Fruit fly (Drosophila melanogaster) whole organism, embryonic: ENCODE data around the gene CG42671.
A peak's percentile ranks its signal among the peaks of the same experiment; 100 is the strongest.

Experiments used
- Ada2b ChIP-seq: fragments of 200-800 bp; sonication (Bioruptor generic); IDR thresholded peaks from 2 replicates; pipeline ENCODE4 v1.3.6; 2022; ENCODE audit warnings: missing biosample characterization, missing genetic modification characterization
- Awh ChIP-seq: fragments of 200-800 bp; sonication (Bioruptor generic); IDR thresholded peaks from 2 replicates; pipeline ENCODE4, ENCODE4 v1.3.6; 2022; ENCODE audit warnings: missing biosample characterization, missing genetic modification characterization
- CG10321 ChIP-seq: fragments of 200-800 bp; sonication (Bioruptor generic); IDR thresholded peaks from 2 replicates; pipeline ENCODE4 v1.3.6; 2022; ENCODE audit warnings: missing biosample characterization, missing genetic modification characterization
- CG10462 ChIP-seq: fragments of 200-800 bp; sonication (Bioruptor generic); optimal IDR thresholded peaks from 2 replicates; lab custom pipeline; 2016; ENCODE audit warnings: missing biosample characterization, missing genetic modification characterization
- CG11093 ChIP-seq: fragments of 200-800 bp; sonication (Bioruptor generic); IDR thresholded peaks from 3 replicates; pipeline ENCODE4 v1.3.6; 2022; ENCODE audit warnings: missing biosample characterization, missing genetic modification characterization
- CG12299 ChIP-seq: fragments of 200-800 bp; sonication (Bioruptor generic); optimal IDR thresholded peaks from 2 replicates; lab custom pipeline; 2018; ENCODE audit warnings: missing biosample characterization, mild to moderate bottlenecking, missing genetic modification characterization
- CG13123 ChIP-seq: fragments of 200-800 bp; sonication (Bioruptor generic); optimal IDR thresholded peaks from 2 replicates; lab custom pipeline; 2016; ENCODE audit warnings: missing biosample characterization, missing genetic modification characterization
- CG14050 ChIP-seq: fragments of 200-800 bp; sonication (Bioruptor generic); IDR thresholded peaks from 3 replicates; pipeline ENCODE4 v1.3.6; 2022; ENCODE audit warnings: missing biosample characterization, missing genetic modification characterization
- CG14667 ChIP-seq: fragments of 200-800 bp; sonication (Bioruptor generic); IDR thresholded peaks from 2 replicates; pipeline ENCODE4 v1.3.6; 2022; ENCODE audit warnings: missing biosample characterization, missing genetic modification characterization
- CG15011 ChIP-seq: fragments of 200-800 bp; sonication (Bioruptor generic); optimal IDR thresholded peaks from 3 replicates; lab custom pipeline; 2018; ENCODE audit warnings: missing biosample characterization, mild to moderate bottlenecking, missing genetic modification characterization
- CG18262 ChIP-seq: fragments of 200-800 bp; optimal IDR thresholded peaks from 3 replicates; lab custom pipeline; 2019; ENCODE audit warnings: missing biosample characterization, mild to moderate bottlenecking, missing genetic modification characterization, moderate library complexity
- CG31365 ChIP-seq: fragments of 200-800 bp; sonication (Bioruptor generic); optimal IDR thresholded peaks from 2 replicates; lab custom pipeline; 2018; ENCODE audit warnings: missing biosample characterization, mild to moderate bottlenecking, missing genetic modification characterization
- CG31388 ChIP-seq: fragments of 200-800 bp; sonication (Bioruptor generic); optimal IDR thresholded peaks from 2 replicates; lab custom pipeline; 2016; ENCODE audit warnings: missing biosample characterization, missing genetic modification characterization
- CG33213 ChIP-seq: fragments of 200-800 bp; sonication (Bioruptor generic); optimal IDR thresholded peaks from 3 replicates; lab custom pipeline; 2016; ENCODE audit warnings: missing biosample characterization, missing genetic modification characterization
- CG5953 ChIP-seq: fragments of 200-800 bp; sonication (Bioruptor generic); IDR thresholded peaks from 2 replicates; pipeline ENCODE4 v1.3.6; 2022; ENCODE audit warnings: missing biosample characterization, missing genetic modification characterization
- CG7556 ChIP-seq: fragments of 200-800 bp; sonication (Bioruptor generic); optimal IDR thresholded peaks from 2 replicates; lab custom pipeline; 2017; ENCODE audit warnings: missing biosample characterization, mild to moderate bottlenecking, missing genetic modification characterization
- CG8290 ChIP-seq, 3 experiments: fragments of 200-800 bp; sonication (Bioruptor generic); optimal IDR thresholded peaks; 2 replicates each; lab custom pipeline; 2016 to 2019; ENCODE audit warnings: missing biosample characterization in 3 of 3, missing genetic modification characterization in 3 of 3, mild to moderate bottlenecking in 2 of 3, moderate library complexity in 1 of 3
- CG9609 ChIP-seq: fragments of 200-800 bp; sonication (Bioruptor generic); optimal IDR thresholded peaks from 3 replicates; lab custom pipeline; 2016; ENCODE audit warnings: missing biosample characterization, missing genetic modification characterization
- Ets65A ChIP-seq: fragments of 200-800 bp; sonication (Bioruptor generic); peaks from one replicate; lab custom pipeline; 2016; ENCODE audit warnings: missing biosample characterization, missing genetic modification characterization
- Hmx ChIP-seq: fragments of 200-800 bp; sonication (Bioruptor generic); optimal IDR thresholded peaks from 2 replicates; lab custom pipeline; 2016; ENCODE audit warnings: missing biosample characterization, missing genetic modification characterization
- Lim3 ChIP-seq: fragments of 200-800 bp; sonication (Bioruptor generic); IDR thresholded peaks from 2 replicates; pipeline ENCODE4 v1.3.6; 2022; ENCODE audit warnings: missing biosample characterization, missing genetic modification characterization
- NC2β ChIP-seq: fragments of 200-800 bp; sonication (Bioruptor generic); optimal IDR thresholded peaks from 2 replicates; lab custom pipeline; 2016; ENCODE audit warnings: missing biosample characterization, missing genetic modification characterization
- Nf-YA ChIP-seq: fragments of 200-800 bp; sonication (Bioruptor generic); IDR thresholded peaks from 2 replicates; pipeline ENCODE4 v1.3.6; 2022; ENCODE audit warnings: missing biosample characterization, missing genetic modification characterization
- Ptx1 ChIP-seq: fragments of 200-800 bp; sonication (Bioruptor generic); IDR thresholded peaks from 2 replicates; pipeline ENCODE4 v1.3.6; 2022; ENCODE audit warnings: missing biosample characterization, missing genetic modification characterization
- Rfx ChIP-seq: fragments of 200-800 bp; sonication (Bioruptor generic); IDR thresholded peaks from 2 replicates; pipeline ENCODE4 v1.3.6; 2022; ENCODE audit warnings: missing biosample characterization, missing genetic modification characterization
- Sry-δ ChIP-seq: fragments of 200-800 bp; sonication (Bioruptor generic); optimal IDR thresholded peaks from 2 replicates; lab custom pipeline; 2016; ENCODE audit warnings: missing biosample characterization, missing genetic modification characterization
- abd-A ChIP-seq: fragments of 200-800 bp; sonication (Bioruptor generic); optimal IDR thresholded peaks from 3 replicates; lab custom pipeline; 2019; ENCODE audit warnings: missing biosample characterization, mild to moderate bottlenecking, missing genetic modification characterization, moderate library complexity
- bigmax ChIP-seq: fragments of 200-800 bp; sonication (Bioruptor generic); optimal IDR thresholded peaks from 2 replicates; lab custom pipeline; 2018; ENCODE audit warnings: missing biosample characterization, mild to moderate bottlenecking, missing genetic modification characterization
- cato ChIP-seq: fragments of 200-800 bp; sonication (Bioruptor generic); optimal IDR thresholded peaks from 2 replicates; lab custom pipeline; 2016; ENCODE audit warnings: missing biosample characterization, missing genetic modification characterization, borderline replicate concordance
- exex ChIP-seq: fragments of 200-800 bp; sonication (Bioruptor generic); optimal IDR thresholded peaks from 4 replicates; lab custom pipeline; 2018; ENCODE audit warnings: missing biosample characterization, mild to moderate bottlenecking, missing genetic modification characterization, moderate library complexity
- grau ChIP-seq: fragments of 200-800 bp; optimal IDR thresholded peaks from 3 replicates; lab custom pipeline; 2019; ENCODE audit warnings: missing biosample characterization, mild to moderate bottlenecking, missing genetic modification characterization, moderate library complexity
- h ChIP-seq: fragments of >200 bp; optimal IDR thresholded peaks from 2 replicates; lab custom pipeline; 2017
- ham ChIP-seq: fragments of 200-800 bp; sonication (Bioruptor generic); IDR thresholded peaks from 2 replicates; pipeline ENCODE4 v1.3.6; 2022; ENCODE audit warnings: missing biosample characterization, missing genetic modification characterization
- jumu ChIP-seq: fragments of 200-800 bp; sonication (Bioruptor generic); optimal IDR thresholded peaks from 3 replicates; lab custom pipeline; 2016; ENCODE audit warnings: missing biosample characterization, missing genetic modification characterization
- lmd ChIP-seq: fragments of 200-800 bp; sonication (Bioruptor generic); IDR thresholded peaks from 2 replicates; pipeline ENCODE4 v1.3.6; 2022; ENCODE audit warnings: missing biosample characterization, missing genetic modification characterization
- peb ChIP-seq: fragments of 200-800 bp; sonication (Bioruptor generic); IDR thresholded peaks from 2 replicates; pipeline ENCODE4 v1.3.6; 2022; ENCODE audit warnings: missing biosample characterization, missing genetic modification characterization
- repo ChIP-seq: fragments of 200-800 bp; sonication (Bioruptor generic); optimal IDR thresholded peaks from 2 replicates; lab custom pipeline; 2016; ENCODE audit warnings: missing biosample characterization, missing genetic modification characterization
- ro ChIP-seq: fragments of 200-800 bp; sonication (Bioruptor generic); IDR thresholded peaks from 2 replicates; pipeline ENCODE4 v1.3.6; 2022; ENCODE audit warnings: missing biosample characterization, missing genetic modification characterization
- sens-2 ChIP-seq: fragments of 200-800 bp; sonication (Bioruptor generic); IDR thresholded peaks from 2 replicates; pipeline ENCODE4 v1.3.6; 2022; ENCODE audit warnings: missing biosample characterization, missing genetic modification characterization
- sisA ChIP-seq: fragments of 200-800 bp; sonication (Bioruptor generic); IDR thresholded peaks from 2 replicates; pipeline ENCODE4 v1.3.6; 2022; ENCODE audit warnings: missing biosample characterization, missing genetic modification characterization
- sob ChIP-seq: fragments of 200-800 bp; sonication (Bioruptor generic); IDR thresholded peaks from 2 replicates; pipeline ENCODE4 v1.3.6; 2022; ENCODE audit warnings: missing biosample characterization, missing genetic modification characterization
- unpg ChIP-seq: fragments of 200-800 bp; sonication (Bioruptor generic); optimal IDR thresholded peaks from 3 replicates; lab custom pipeline; 2018; ENCODE audit warnings: missing biosample characterization, mild to moderate bottlenecking, missing genetic modification characterization, moderate library complexity
- vvl ChIP-seq: fragments of 200-800 bp; sonication (Bioruptor generic); IDR thresholded peaks from 2 replicates; pipeline ENCODE4 v1.3.6; 2022; ENCODE audit warnings: missing biosample characterization, missing genetic modification characterization
- zf30C ChIP-seq: fragments of 200-800 bp; sonication (Bioruptor generic); optimal IDR thresholded peaks from 3 replicates; lab custom pipeline; 2018; ENCODE audit warnings: missing biosample characterization, mild to moderate bottlenecking, missing genetic modification characterization

Gene CG42671

dm6 chr3L:11262159-11262558 lies 47.9 kb downstream of the CG42671 start (continued):
- TF ChIP-seq exex (tag; lab: Kevin White, UChicago) (no peak), Ptx1 (GFP tag; lab: Robert Waterston, UW) (peak; percentile 32; the same call in 1 of the 2 replicates), unpg (GFP tag; lab: Kevin White, UChicago) (no peak), Rfx (GFP tag; lab: Robert Waterston, UW) (peak; percentile 12; the same call in 1 of the 2 replicates), CG7556 (GFP tag; lab: Kevin White, UChicago) (no peak), CG18262 (tag; lab: Kevin White, UChicago) (no peak), CG14050 (GFP tag; lab: Robert Waterston, UW) (no peak), CG12299 (tag; lab: Kevin White, UChicago) (no peak), CG31388 (GFP tag; lab: Kevin White, UChicago) (no peak), sens-2 (GFP tag; lab: Robert Waterston, UW) (no peak), sob (GFP tag; lab: Robert Waterston, UW) (0 out of 2 replicates have a peak, but pooled peaks have one; percentile 7), lmd (GFP tag; lab: Robert Waterston, UW) (peak; percentile 22; the same call in 1 of the 2 replicates), bigmax (no peak), peb (GFP tag; lab: Robert Waterston, UW) (no peak), NC2β (GFP tag; lab: Kevin White, UChicago) (no peak), zf30C (GFP tag; lab: Kevin White, UChicago) (no peak), sisA (GFP tag; lab: Robert Waterston, UW) (0 out of 2 replicates have a peak, but pooled peaks have one; percentile 21), Hmx (no peak), CG10462 (no peak), vvl (GFP tag; lab: Robert Waterston, UW) (peak; percentile 36; the same call in 1 of the 2 replicates), CG9609 (no peak), ro (GFP tag; lab: Robert Waterston, UW) (no peak), CG10321 (GFP tag; lab: Robert Waterston, UW) (0 out of 2 replicates have a peak, but pooled peaks have one; percentile 15), CG15011 (GFP tag; lab: Kevin White, UChicago) (no peak), jumu (GFP tag; lab: Kevin White, UChicago) (peak; percentile 9), Lim3 (GFP tag; lab: Robert Waterston, UW) (no peak), CG31365 (no peak), repo (GFP tag; lab: Kevin White, UChicago) (no peak), CG5953 (GFP tag; lab: Robert Waterston, UW) (no peak), abd-A (tag; lab: Kevin White, UChicago) (no peak), CG14667 (no peak), Sry-δ (peak; percentile 4), CG33213 (GFP tag; lab: Kevin White, UChicago) (no peak), CG11093 (no peak), h (no peak), Awh (GFP tag; lab: Robert Waterston, UW) (peak; percentile 36; the same call in 1 of the 2 replicates), Ada2b (GFP tag; lab: Robert Waterston, UW) (0 out of 2 replicates have a peak, but pooled peaks have one; percentile 19), ham (GFP tag; lab: Robert Waterston, UW) (no peak), grau (tag; lab: Kevin White, UChicago) (no peak), cato (GFP tag; lab: Kevin White, UChicago) (no peak), Nf-YA (GFP tag; lab: Robert Waterston, UW) (peak; percentile 42; the same call in 1 of the 2 replicates), Ets65A (peak; percentile 87)
- TF ChIP-seq, all 482 proteins: peak for 18

- TF ChIP-seq Ets65A (peak; percentile 42), CG8290 (GFP tag; optimal IDR thresholded peaks at IDR 0.05; lab: Kevin White, UChicago) (no peak), CG8290 (tag; optimal IDR thresholded peaks at IDR 0.05; lab: Kevin White, UChicago) (peak in 1 of 2 experiments; percentile 10), CG13123 (GFP tag; lab: Kevin White, UChicago) (no peak)
Observed at dm6 chr3L:11263985-11264384, 49.7 kb downstream of the CG42671 start.
